Fruit fly (Drosophila melanogaster) whole organism, embryonic: ENCODE results near the gene Ilp7.

Source experiments
- Adf1 ChIP-seq: fragments of 200-800 bp; sonication (Bioruptor generic); IDR thresholded peaks from 2 replicates; pipeline ENCODE4 v1.3.6; 2022; ENCODE audit warnings: missing biosample characterization, missing genetic modification characterization
- Antp ChIP-seq: fragments of 200-800 bp; sonication (Bioruptor generic); optimal IDR thresholded peaks from 3 replicates; lab custom pipeline; 2016; ENCODE audit warnings: missing biosample characterization, missing genetic modification characterization
- Atf3 ChIP-seq: fragments of 200-800 bp; sonication (Bioruptor generic); optimal IDR thresholded peaks from 3 replicates; lab custom pipeline; 2016; ENCODE audit warnings: missing biosample characterization, missing genetic modification characterization
- CG10267 ChIP-seq: fragments of 200-800 bp; sonication (Bioruptor generic); optimal IDR thresholded peaks from 2 replicates; lab custom pipeline; 2018; ENCODE audit warnings: missing biosample characterization, mild to moderate bottlenecking, missing genetic modification characterization, moderate library complexity
- CG13296 ChIP-seq: fragments of 200-800 bp; sonication (Bioruptor generic); optimal IDR thresholded peaks from 3 replicates; lab custom pipeline; 2018; ENCODE audit warnings: missing biosample characterization, mild to moderate bottlenecking, missing genetic modification characterization
- CG13894 ChIP-seq: fragments of 200-800 bp; sonication (Bioruptor generic); optimal IDR thresholded peaks from 3 replicates; lab custom pipeline; 2018; ENCODE audit warnings: missing biosample characterization, mild to moderate bottlenecking, missing genetic modification characterization, moderate library complexity
- CG14441 ChIP-seq: fragments of 200-800 bp; sonication (Bioruptor generic); IDR thresholded peaks from 2 replicates; pipeline ENCODE4 v1.3.6; 2022; ENCODE audit warnings: missing biosample characterization, missing genetic modification characterization
- CG15601 ChIP-seq: fragments of 200-800 bp; sonication (Bioruptor generic); optimal IDR thresholded peaks from 3 replicates; lab custom pipeline; 2019; ENCODE audit warnings: missing biosample characterization, mild to moderate bottlenecking, missing genetic modification characterization, moderate library complexity
- CG17186 ChIP-seq: fragments of 200-800 bp; sonication (Bioruptor generic); optimal IDR thresholded peaks from 3 replicates; lab custom pipeline; 2017; ENCODE audit warnings: missing biosample characterization, missing genetic modification reagents, missing genetic modification characterization
- CG17385 ChIP-seq: fragments of 200-800 bp; sonication (Bioruptor generic); optimal IDR thresholded peaks from 3 replicates; lab custom pipeline; 2018; ENCODE audit warnings: missing biosample characterization, mild to moderate bottlenecking, missing genetic modification characterization
- CG1832 ChIP-seq: fragments of 200-800 bp; sonication (Bioruptor generic); optimal IDR thresholded peaks from 2 replicates; lab custom pipeline; 2017; ENCODE audit warnings: missing biosample characterization, mild to moderate bottlenecking, missing genetic modification characterization, inconsistent platforms
- CG18599 ChIP-seq: fragments of 200-800 bp; sonication (Bioruptor generic); optimal IDR thresholded peaks from 3 replicates; lab custom pipeline; 2017; ENCODE audit warnings: missing biosample characterization, missing genetic modification characterization, mild to moderate bottlenecking, moderate library complexity, missing genetic modification reagents
- CG2875 ChIP-seq: fragments of 200-800 bp; sonication (Bioruptor generic); optimal IDR thresholded peaks from 2 replicates; lab custom pipeline; 2017; ENCODE audit warnings: missing biosample characterization, mild to moderate bottlenecking, missing genetic modification characterization, missing genetic modification reagents
- CG3163 ChIP-seq: fragments of 200-800 bp; sonication (Bioruptor generic); optimal IDR thresholded peaks from 3 replicates; lab custom pipeline; 2016; ENCODE audit warnings: missing biosample characterization, missing genetic modification characterization
- CG34376 ChIP-seq: fragments of 200-800 bp; sonication (Bioruptor generic); optimal IDR thresholded peaks from 2 replicates; lab custom pipeline; 2018; ENCODE audit warnings: missing biosample characterization, mild to moderate bottlenecking, missing genetic modification characterization
- CG4617 ChIP-seq: fragments of 200-800 bp; sonication (Bioruptor generic); optimal IDR thresholded peaks from 3 replicates; lab custom pipeline; 2016; ENCODE audit warnings: missing biosample characterization, missing genetic modification characterization, borderline replicate concordance
- CG7786 ChIP-seq: fragments of 200-800 bp; sonication (Bioruptor generic); optimal IDR thresholded peaks from 2 replicates; lab custom pipeline; 2016; ENCODE audit warnings: missing biosample characterization, missing genetic modification characterization
- CG9727 ChIP-seq: fragments of 200-800 bp; sonication (Bioruptor generic); optimal IDR thresholded peaks from 3 replicates; lab custom pipeline; 2017; ENCODE audit warnings: missing biosample characterization, mild to moderate bottlenecking, missing genetic modification characterization
- CrebB ChIP-seq: fragments of 200-800 bp; sonication (Bioruptor generic); optimal IDR thresholded peaks from 3 replicates; lab custom pipeline; 2018; ENCODE audit warnings: missing biosample characterization, mild to moderate bottlenecking, missing genetic modification characterization
- Dad ChIP-seq: fragments of 200-800 bp; sonication (Bioruptor generic); optimal IDR thresholded peaks from 3 replicates; lab custom pipeline; 2016; ENCODE audit warnings: missing biosample characterization, missing genetic modification characterization
- Dbx ChIP-seq: fragments of 200-800 bp; sonication (Bioruptor generic); IDR thresholded peaks from 3 replicates; pipeline ENCODE4 v1.3.6; 2022; ENCODE audit warnings: missing biosample characterization, missing genetic modification characterization
- Deaf1 ChIP-seq: fragments of 200-800 bp; optimal IDR thresholded peaks from 3 replicates; lab custom pipeline; 2019; ENCODE audit warnings: missing biosample characterization, mild to moderate bottlenecking, missing genetic modification characterization, moderate library complexity
- Gug ChIP-seq: fragments of 200-800 bp; sonication (Bioruptor generic); IDR thresholded peaks from 4 replicates; pipeline ENCODE4 v1.3.6; 2022; ENCODE audit warnings: missing biosample characterization, missing genetic modification characterization
- HLH3B ChIP-seq: fragments of 200-800 bp; sonication (Bioruptor generic); IDR thresholded peaks from 2 replicates; pipeline ENCODE4 v1.3.6; 2022; ENCODE audit warnings: missing biosample characterization, missing genetic modification characterization
- Nf-YB ChIP-seq: fragments of 200-800 bp; sonication (Bioruptor generic); optimal IDR thresholded peaks from 3 replicates; lab custom pipeline; 2019; ENCODE audit warnings: missing biosample characterization, mild to moderate bottlenecking, missing genetic modification characterization, moderate library complexity
- Nf-YC ChIP-seq: fragments of 200-800 bp; optimal IDR thresholded peaks from 3 replicates; lab custom pipeline; 2019; ENCODE audit warnings: missing biosample characterization, mild to moderate bottlenecking, missing genetic modification characterization, moderate library complexity
- Pdp1 ChIP-seq, 2 experiments: fragments of 200-800 bp; sonication (Bioruptor generic); optimal IDR thresholded peaks; 3 replicates each; lab custom pipeline; 2016; ENCODE audit warnings: missing biosample characterization in 2 of 2, missing genetic modification characterization in 2 of 2, mild to moderate bottlenecking in 1 of 2, moderate library complexity in 1 of 2
- Rx ChIP-seq: fragments of 200-800 bp; sonication (Bioruptor generic); IDR thresholded peaks from 2 replicates; pipeline ENCODE4 v1.3.6; 2022; ENCODE audit warnings: missing biosample characterization, missing genetic modification characterization
- Sox102F ChIP-seq: fragments of 200-800 bp; sonication (Bioruptor generic); optimal IDR thresholded peaks from 2 replicates; lab custom pipeline; 2018; ENCODE audit warnings: missing biosample characterization, mild to moderate bottlenecking, missing genetic modification characterization, moderate library complexity
- ab ChIP-seq: fragments of 200-800 bp; sonication (Bioruptor generic); optimal IDR thresholded peaks from 2 replicates; lab custom pipeline; 2016; ENCODE audit warnings: missing biosample characterization, missing genetic modification characterization
- bowl ChIP-seq: fragments of 200-800 bp; sonication (Bioruptor generic); IDR thresholded peaks from 2 replicates; pipeline ENCODE4 v1.3.6; 2022; ENCODE audit warnings: missing biosample characterization, missing genetic modification characterization
- cg ChIP-seq: fragments of 200-800 bp; sonication (Bioruptor generic); optimal IDR thresholded peaks from 3 replicates; lab custom pipeline; 2019; ENCODE audit warnings: missing biosample characterization, mild to moderate bottlenecking, missing genetic modification characterization, moderate library complexity
- ci ChIP-seq: fragments of 200-800 bp; sonication (Bioruptor generic); IDR thresholded peaks from 3 replicates; pipeline ENCODE4 v1.3.6; 2022; ENCODE audit warnings: missing biosample characterization, missing genetic modification characterization
- corto ChIP-seq: fragments of 200-800 bp; sonication (Bioruptor generic); optimal IDR thresholded peaks from 2 replicates; lab custom pipeline; 2016; ENCODE audit warnings: missing biosample characterization, mild to moderate bottlenecking, missing genetic modification characterization, moderate library complexity
- eve ChIP-seq, 2 experiments: fragments of >200 bp; optimal IDR thresholded peaks; 2 replicates each; lab custom pipeline; 2017; ENCODE audit warnings: missing biosample characterization in 2 of 2, missing genetic modification characterization in 2 of 2
- hth ChIP-seq: fragments of >200 bp; optimal IDR thresholded peaks from 2 replicates; lab custom pipeline; 2017; ENCODE audit warnings: inconsistent platforms
- jigr1 ChIP-seq: fragments of 200-800 bp; sonication (Bioruptor generic); IDR thresholded peaks from 3 replicates; pipeline ENCODE4 v1.3.6; 2022; ENCODE audit warnings: missing biosample characterization, missing genetic modification characterization
- klu ChIP-seq: fragments of 200-800 bp; sonication (Bioruptor generic); IDR thresholded peaks from 2 replicates; pipeline ENCODE4 v1.3.6; 2022; ENCODE audit warnings: missing biosample characterization, missing genetic modification characterization
- kni ChIP-seq: fragments of 200-800 bp; sonication (Bioruptor generic); optimal IDR thresholded peaks from 3 replicates; lab custom pipeline; 2017; ENCODE audit warnings: mild to moderate bottlenecking, missing biosample characterization, missing genetic modification reagents, missing genetic modification characterization
- nerfin-1 ChIP-seq: fragments of 200-800 bp; sonication (Bioruptor generic); optimal IDR thresholded peaks from 3 replicates; lab custom pipeline; 2019; ENCODE audit warnings: missing biosample characterization, mild to moderate bottlenecking, missing genetic modification characterization, moderate library complexity
- org-1 ChIP-seq: fragments of 200-800 bp; sonication (Bioruptor generic); optimal IDR thresholded peaks from 2 replicates; lab custom pipeline; 2017; ENCODE audit warnings: missing biosample characterization, missing genetic modification characterization
- rib ChIP-seq: fragments of 200-800 bp; sonication (Bioruptor generic); IDR thresholded peaks from 2 replicates; pipeline ENCODE4 v1.3.6; 2022; ENCODE audit warnings: missing biosample characterization, missing genetic modification characterization
- sens ChIP-seq: fragments of 200-800 bp; sonication (Bioruptor generic); peaks from one replicate; lab custom pipeline; 2016; ENCODE audit warnings: missing biosample characterization, missing genetic modification characterization
- sisA ChIP-seq: fragments of 200-800 bp; sonication (Bioruptor generic); IDR thresholded peaks from 2 replicates; pipeline ENCODE4 v1.3.6; 2022; ENCODE audit warnings: missing biosample characterization, missing genetic modification characterization
- sqz ChIP-seq: fragments of 200-800 bp; sonication (Bioruptor generic); optimal IDR thresholded peaks from 3 replicates; lab custom pipeline; 2018; ENCODE audit warnings: missing biosample characterization, mild to moderate bottlenecking, missing genetic modification characterization
- sr ChIP-seq: fragments of 200-800 bp; sonication (Bioruptor generic); IDR thresholded peaks from 3 replicates; pipeline ENCODE4 v1.3.6; 2022; ENCODE audit warnings: missing biosample characterization, missing genetic modification characterization
- tin ChIP-seq: fragments of 200-800 bp; sonication (Bioruptor generic); optimal IDR thresholded peaks from 3 replicates; lab custom pipeline; 2016; ENCODE audit warnings: missing biosample characterization, missing genetic modification characterization
- vvl ChIP-seq: fragments of 200-800 bp; sonication (Bioruptor generic); IDR thresholded peaks from 2 replicates; pipeline ENCODE4 v1.3.6; 2022; ENCODE audit warnings: missing biosample characterization, missing genetic modification characterization
- yki ChIP-seq: fragments of >200 bp; optimal IDR thresholded peaks from 3 replicates; lab custom pipeline; 2018
- zf30C ChIP-seq: fragments of 200-800 bp; sonication (Bioruptor generic); optimal IDR thresholded peaks from 3 replicates; lab custom pipeline; 2018; ENCODE audit warnings: missing biosample characterization, mild to moderate bottlenecking, missing genetic modification characterization

Gene Ilp7

DNA sequence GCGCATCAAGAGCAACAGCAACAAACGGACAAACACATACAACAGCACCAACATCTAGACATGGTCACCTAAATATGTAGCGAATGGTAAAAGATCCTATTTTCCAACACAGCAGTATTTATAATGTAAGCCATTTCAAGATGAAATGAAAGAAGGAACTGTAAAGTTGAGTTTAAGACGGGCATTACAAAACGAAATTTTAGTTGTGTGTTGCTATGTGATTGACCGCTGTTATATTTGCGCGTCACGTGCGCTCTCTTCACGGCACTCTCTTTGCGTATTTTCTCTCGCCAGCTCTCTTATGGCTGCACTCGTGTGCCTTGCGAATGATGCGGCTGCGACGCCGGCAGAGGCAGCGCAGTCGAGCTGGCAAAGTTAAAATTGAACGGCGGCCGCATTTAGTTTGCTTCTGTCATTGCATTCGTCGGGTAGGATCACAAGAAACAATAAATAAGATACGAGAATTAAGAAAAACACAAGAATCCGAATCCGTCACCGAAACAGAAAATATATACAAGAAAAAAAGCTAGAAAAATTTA is 20.5 kb downstream of the Ilp7 start (continued):
- TF ChIP-seq ab (GFP tag; lab: Kevin White, UChicago) = peak; percentile 71
- TF ChIP-seq CG7786 = peak; percentile 57
- peak; percentile 71 for TF ChIP-seq Sox102F
- TF ChIP-seq CG17385 (GFP tag; lab: Kevin White, UChicago) = peak; percentile 25
- TF ChIP-seq vvl (GFP tag; lab: Robert Waterston, UW) = peak; percentile 86
- TF ChIP-seq Atf3 (GFP tag; lab: Kevin White, UChicago) = no peak
- no peak for TF ChIP-seq hth (lab: Kevin White, UChicago)
- no peak for TF ChIP-seq CG13894 (tag; lab: Kevin White, UChicago)
- TF ChIP-seq cg (GFP tag; lab: Kevin White, UChicago) = peak; percentile 32
- no peak for TF ChIP-seq Deaf1 (tag; lab: Kevin White, UChicago)
- TF ChIP-seq Gug (GFP tag; lab: Robert Waterston, UW) = peak; percentile 36; the same call in 2 of the 4 replicates
- TF ChIP-seq tin = peak; percentile 50
- TF ChIP-seq CG9727 (GFP tag; lab: Kevin White, UChicago) = peak; percentile 50
- peak; percentile 33; the same call in 1 of the 2 replicates for TF ChIP-seq bowl
- peak; percentile 88 for TF ChIP-seq Adf1
- peak; percentile 46 for TF ChIP-seq Nf-YB
- no peak for TF ChIP-seq zf30C (GFP tag; lab: Kevin White, UChicago)
- TF ChIP-seq Antp (GFP tag; lab: Kevin White, UChicago) = peak; percentile 70
- no peak for TF ChIP-seq CG15601 (tag; lab: Kevin White, UChicago)
- peak; percentile 44; the same call in 1 of the 2 replicates for TF ChIP-seq Rx (GFP tag; lab: Robert Waterston, UW)
- TF ChIP-seq jigr1 (GFP tag; lab: Robert Waterston, UW) = no peak
- TF ChIP-seq CG18599 (GFP tag; lab: Kevin White, UChicago) = peak; percentile 59
- no peak for TF ChIP-seq CG13296 (GFP tag; lab: Kevin White, UChicago)
- 0 out of 2 replicates have a peak, but pooled peaks have one; percentile 16 for TF ChIP-seq klu (GFP tag; lab: Robert Waterston, UW)
- TF ChIP-seq CG1832 (GFP tag; lab: Kevin White, UChicago) = no peak
- TF ChIP-seq yki (lab: Kevin White, UChicago) = peak; percentile 77
- TF ChIP-seq CG10267 = peak; percentile 54
- no peak for TF ChIP-seq Nf-YC (tag; lab: Kevin White, UChicago)
- TF ChIP-seq Dad = peak; percentile 47
- no peak for TF ChIP-seq sisA (GFP tag; lab: Robert Waterston, UW)
- TF ChIP-seq CG17186 (GFP tag; lab: Kevin White, UChicago) = peak; percentile 21
- TF ChIP-seq CrebB = peak; percentile 31

DNA sequence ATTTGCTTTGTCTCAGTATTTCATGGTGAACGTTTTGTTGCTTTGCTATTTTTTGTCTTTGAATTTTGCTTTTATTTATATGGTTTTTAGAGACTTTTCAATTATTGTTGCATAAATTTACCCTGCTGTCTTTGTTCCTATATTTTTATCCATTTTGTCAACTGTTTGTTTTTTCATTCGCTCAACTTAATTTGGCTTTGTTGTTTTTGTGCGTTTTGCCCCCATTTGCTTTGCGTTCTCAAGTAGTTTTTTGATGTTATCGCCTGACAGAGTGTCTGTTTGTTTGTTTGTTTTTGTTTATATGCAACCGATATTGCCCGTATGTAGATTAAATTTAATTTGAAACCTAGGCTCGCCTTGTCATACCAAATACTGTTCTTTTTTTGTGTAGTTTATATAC is 21.2 kb downstream of the Ilp7 start:
- TF ChIP-seq CG2875 (GFP tag; lab: Kevin White, UChicago) (no peak), kni (GFP tag; lab: Kevin White, UChicago) (no peak), sens (GFP tag; lab: Kevin White, UChicago) (peak; percentile 62), CG3163 (GFP tag; lab: Kevin White, UChicago) (no peak), HLH3B (GFP tag; lab: Robert Waterston, UW) (no peak), klu (GFP tag; lab: Robert Waterston, UW) (no peak), eve (GFP tag; optimal IDR thresholded peaks at IDR 0.05; lab: Kevin White, UChicago) (peak in 1 of 2 experiments; percentile 80), CG14441 (GFP tag; lab: Robert Waterston, UW) (no peak)

DNA sequence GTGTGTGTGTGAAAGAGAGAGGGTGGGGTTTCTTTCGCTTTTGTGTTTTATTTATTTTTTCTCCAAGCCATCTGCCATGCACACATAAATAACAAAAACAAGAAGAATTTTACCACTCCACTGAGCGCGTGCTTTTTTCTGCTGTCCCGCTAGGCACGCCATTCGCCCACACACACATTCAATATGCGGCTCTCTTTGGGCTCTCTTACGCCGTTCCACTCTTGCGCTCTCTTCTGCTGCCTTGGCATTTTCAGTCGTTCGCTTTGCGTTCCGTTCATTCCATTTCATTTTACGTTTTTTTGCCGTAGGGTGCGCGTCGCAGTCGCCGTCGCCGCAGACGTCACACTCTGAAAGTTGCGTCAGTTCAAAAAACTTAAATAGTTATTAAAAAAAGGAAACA is 21.7 kb downstream of the Ilp7 start:
- TF ChIP-seq CG34376 (GFP tag; lab: Kevin White, UChicago) (peak; percentile 43), HLH3B (GFP tag; lab: Robert Waterston, UW) (no peak), org-1 (GFP tag; lab: Kevin White, UChicago) (no peak), CG4617 (GFP tag; lab: Kevin White, UChicago) (no peak), Nf-YC (tag; lab: Kevin White, UChicago) (no peak), sqz (GFP tag; lab: Kevin White, UChicago) (peak; percentile 64), rib (GFP tag; lab: Robert Waterston, UW) (0 out of 2 replicates have a peak, but pooled peaks have one; percentile 24), ci (GFP tag; lab: Robert Waterston, UW) (peak; percentile 47; the same call in 2 of the 3 replicates), sr (GFP tag; lab: Robert Waterston, UW) (peak; percentile 79), Pdp1 (GFP tag; optimal IDR thresholded peaks at IDR 0.05; lab: Kevin White, UChicago) (peak in 1 of 2 experiments; percentile 81), nerfin-1 (tag; lab: Kevin White, UChicago) (peak; percentile 41), corto (peak; percentile 19), Dbx (GFP tag; lab: Robert Waterston, UW) (0 out of 3 replicates have a peak, but pooled peaks have one; percentile 39), CG17385 (GFP tag; lab: Kevin White, UChicago) (peak; percentile 47)
